Worm (Caenorhabditis elegans) whole organism, young adult: ENCODE results near the gene stdh-4.

ENCODE experiments used
- F52B5.7 ChIP-seq: sonication (generic microtip); optimal IDR thresholded peaks from 2 replicates; lab custom pipeline; 2016; ENCODE audit warnings: mild to moderate bottlenecking, missing genetic modification characterization, missing compliant biosample characterization
- gei-17 ChIP-seq: fragments of 200-800 bp; sonication (Bioruptor generic); optimal IDR thresholded peaks from 2 replicates; lab custom pipeline; 2018; ENCODE audit warnings: mild to moderate bottlenecking, missing genetic modification characterization, missing compliant biosample characterization
- snpc-4 ChIP-seq, 5 experiments: fragments of 150-350 bp in 1 of 5; sonication (generic microtip) in 4 of 5; optimal IDR thresholded peaks; 2 replicates each; lab custom pipeline; 2014 to 2018; ENCODE audit warnings: missing genetic modification characterization in 5 of 5, missing biosample characterization in 3 of 5, antibody characterized with exemption in 2 of 5, mild to moderate bottlenecking in 2 of 5, missing compliant biosample characterization in 2 of 5, missing genotype in 2 of 5, moderate library complexity in 2 of 5, missing genetic modification reagents in 1 of 5
- unc-62 ChIP-seq: fragments of 150-350 bp; optimal IDR thresholded peaks from 2 replicates; lab custom pipeline; 2014; ENCODE audit warnings: missing biosample characterization, missing genetic modification reagents, missing genetic modification characterization
- ztf-28 ChIP-seq: fragments of 200-800 bp; sonication (Bioruptor generic); IDR thresholded peaks from 2 replicates; pipeline ENCODE4 v1.3.6; 2022; ENCODE audit warnings: missing genetic modification reagents, missing genetic modification characterization, missing compliant biosample characterization

- TF ChIP-seq F52B5.7 (tag; lab: Kevin White, UChicago) (no peak), snpc-4 (GFP tag; optimal IDR thresholded peaks at IDR 0.05; lab: Kevin White, UChicago) (peak; percentile 77), snpc-4 (tag; optimal IDR thresholded peaks at IDR 0.05; lab: Kevin White, UChicago) (peak in 3 of 4 experiments; percentile 72 to 92 (median 85)), unc-62 (no peak), ztf-28 (GFP tag; lab: Robert Waterston, UW) (no peak), gei-17 (GFP tag; lab: Kevin White, UChicago) (no peak)
Observed at ce11 chrV:8499407-8499806, 49.7 kb upstream of the stdh-4 start.
